Worm (Caenorhabditis elegans) whole organism, L3 larva: ENCODE measurements around the gene snf-11.
A peak's percentile ranks its signal among the peaks of the same experiment; 100 is the strongest.

Source experiments
- R02D3.7 ChIP-seq: fragments of 150-350 bp; optimal IDR thresholded peaks from 2 replicates; lab custom pipeline; 2014; ENCODE audit warnings: missing biosample characterization, missing genetic modification characterization
- aly-2 ChIP-seq: fragments of 150-350 bp; optimal IDR thresholded peaks from 2 replicates; lab custom pipeline; 2014; ENCODE audit warnings: missing biosample characterization, missing genetic modification characterization
- ama-1 ChIP-seq: fragments of 150-350 bp; optimal IDR thresholded peaks from 2 replicates; lab custom pipeline; 2018
- ceh-16 ChIP-seq: sonication (generic microtip); optimal IDR thresholded peaks from 2 replicates; lab custom pipeline; 2017; ENCODE audit warnings: missing biosample characterization, missing genetic modification characterization
- ceh-28 ChIP-seq: fragments of 150-350 bp; optimal IDR thresholded peaks from 2 replicates; lab custom pipeline; 2014; ENCODE audit warnings: missing biosample characterization, missing genetic modification reagents, missing genetic modification characterization
- ceh-82 ChIP-seq: fragments of 150-350 bp; optimal IDR thresholded peaks from 2 replicates; lab custom pipeline; 2014; ENCODE audit warnings: missing biosample characterization, missing genetic modification characterization
- ceh-9 ChIP-seq: sonication (generic microtip); optimal IDR thresholded peaks from 2 replicates; lab custom pipeline; 2018; ENCODE audit warnings: missing biosample characterization, missing genetic modification characterization
- daf-12 ChIP-seq: fragments of 150-350 bp; optimal IDR thresholded peaks from 2 replicates; lab custom pipeline; 2014; ENCODE audit warnings: missing biosample characterization, missing genetic modification reagents, missing genetic modification characterization
- egl-27 ChIP-seq: sonication (generic microtip); optimal IDR thresholded peaks from 4 replicates; lab custom pipeline; 2017; ENCODE audit warnings: missing biosample characterization, missing genetic modification reagents, missing genetic modification characterization
- egl-5 ChIP-seq: fragments of 150-350 bp; optimal IDR thresholded peaks from 2 replicates; lab custom pipeline; 2017; ENCODE audit warnings: missing biosample characterization, missing genetic modification reagents, missing genetic modification characterization, inconsistent platforms
- elt-1 ChIP-seq: fragments of 150-350 bp; optimal IDR thresholded peaks from 2 replicates; lab custom pipeline; 2014; ENCODE audit warnings: missing biosample characterization, missing genetic modification characterization
- elt-2 ChIP-seq: sonication (generic microtip); optimal IDR thresholded peaks from 2 replicates; lab custom pipeline; 2016; ENCODE audit warnings: missing genetic modification reagents, mild to moderate bottlenecking, missing genetic modification characterization, missing compliant biosample characterization
- eor-1 ChIP-seq, 2 experiments: fragments of 150-350 bp; optimal IDR thresholded peaks; 2 replicates each; lab custom pipeline; 2014 to 2018; ENCODE audit warnings: missing biosample characterization in 2 of 2, missing genetic modification characterization in 2 of 2
- fkh-10 ChIP-seq: sonication (generic microtip); optimal IDR thresholded peaks from 2 replicates; lab custom pipeline; 2017; ENCODE audit warnings: missing biosample characterization, missing genetic modification reagents, missing genetic modification characterization
- fkh-2 ChIP-seq: fragments of 150-350 bp; optimal IDR thresholded peaks from 2 replicates; lab custom pipeline; 2014; ENCODE audit warnings: missing biosample characterization, missing genetic modification reagents, missing genetic modification characterization
- jun-1 ChIP-seq: fragments of 150-350 bp; optimal IDR thresholded peaks from 2 replicates; lab custom pipeline; 2014; ENCODE audit warnings: missing biosample characterization, missing genetic modification reagents, missing genetic modification characterization
- lin-15B ChIP-seq: fragments of 150-350 bp; optimal IDR thresholded peaks from 2 replicates; lab custom pipeline; 2014; ENCODE audit warnings: missing biosample characterization, missing genetic modification characterization
- lin-39 ChIP-seq: fragments of 150-350 bp; optimal IDR thresholded peaks from 2 replicates; lab custom pipeline; 2018; ENCODE audit warnings: missing biosample characterization, missing genetic modification reagents, missing genetic modification characterization
- lsy-12 ChIP-seq: sonication (generic microtip); optimal IDR thresholded peaks from 2 replicates; lab custom pipeline; 2016; ENCODE audit warnings: mild to moderate bottlenecking, missing genetic modification characterization, missing compliant biosample characterization
- mdl-1 ChIP-seq: fragments of 150-350 bp; optimal IDR thresholded peaks from 2 replicates; lab custom pipeline; 2014; ENCODE audit warnings: missing biosample characterization, missing genetic modification characterization
- nhr-11 ChIP-seq: fragments of 150-350 bp; optimal IDR thresholded peaks from 2 replicates; lab custom pipeline; 2014; ENCODE audit warnings: missing biosample characterization, missing genetic modification characterization
- nhr-23 ChIP-seq: fragments of 150-350 bp; optimal IDR thresholded peaks from 2 replicates; lab custom pipeline; 2014; ENCODE audit warnings: missing biosample characterization, missing genetic modification reagents, missing genetic modification characterization
- nhr-237 ChIP-seq: fragments of 150-350 bp; optimal IDR thresholded peaks from 2 replicates; lab custom pipeline; 2014; ENCODE audit warnings: missing biosample characterization, missing genetic modification characterization
- nhr-28 ChIP-seq: fragments of 150-350 bp; optimal IDR thresholded peaks from 2 replicates; lab custom pipeline; 2014; ENCODE audit warnings: missing biosample characterization, missing genetic modification characterization
- nhr-43 ChIP-seq: sonication (generic microtip); optimal IDR thresholded peaks from 2 replicates; lab custom pipeline; 2016; ENCODE audit warnings: mild to moderate bottlenecking, missing genetic modification characterization, missing compliant biosample characterization; ENCODE audit not compliant: poor library complexity, severe bottlenecking
- nhr-67 ChIP-seq: fragments of 150-350 bp; optimal IDR thresholded peaks from 2 replicates; lab custom pipeline; 2014; ENCODE audit warnings: missing biosample characterization, missing genetic modification characterization
- nhr-76 ChIP-seq: fragments of 150-350 bp; sonication (generic microtip); optimal IDR thresholded peaks from 5 replicates; lab custom pipeline; 2014; ENCODE audit warnings: missing biosample characterization, missing genetic modification characterization
- pha-4 ChIP-seq: fragments of 150-350 bp; optimal IDR thresholded peaks from 2 replicates; lab custom pipeline; 2014; ENCODE audit warnings: missing biosample characterization, missing genetic modification reagents, missing genetic modification characterization
- pqm-1 ChIP-seq: fragments of 150-350 bp; optimal IDR thresholded peaks from 2 replicates; lab custom pipeline; 2017; ENCODE audit warnings: missing biosample characterization, missing genetic modification characterization, inconsistent platforms
- sea-2 ChIP-seq: fragments of 150-350 bp; sonication (generic microtip); optimal IDR thresholded peaks from 4 replicates; lab custom pipeline; 2014; ENCODE audit warnings: missing biosample characterization, missing genetic modification reagents, missing genetic modification characterization
- skn-1 ChIP-seq: fragments of 150-350 bp; optimal IDR thresholded peaks from 2 replicates; lab custom pipeline; 2014; ENCODE audit warnings: missing biosample characterization, missing genetic modification characterization
- tbx-2 ChIP-seq: sonication (generic microtip); optimal IDR thresholded peaks from 2 replicates; lab custom pipeline; 2016; ENCODE audit warnings: mild to moderate bottlenecking, missing genetic modification characterization, missing compliant biosample characterization
- unc-39 ChIP-seq: sonication (generic microtip); optimal IDR thresholded peaks from 4 replicates; lab custom pipeline; 2017; ENCODE audit warnings: missing biosample characterization, missing genetic modification characterization
- ztf-11 ChIP-seq: fragments of 150-350 bp; optimal IDR thresholded peaks from 2 replicates; lab custom pipeline; 2014; ENCODE audit warnings: missing biosample characterization, missing genetic modification characterization
- ztf-4 ChIP-seq: fragments of 150-350 bp; optimal IDR thresholded peaks from 2 replicates; lab custom pipeline; 2014; ENCODE audit warnings: missing biosample characterization, missing genetic modification characterization

snf-11 gene

ce11 chrV:11308346-11308745, at the start of gene snf-11:
Gene snf-11 (minus strand): TSS chrV:11308446.
- no peak for TF ChIP-seq daf-12
- no peak for TF ChIP-seq lin-39 (tag; lab: Kevin White, UChicago)
- no peak for TF ChIP-seq jun-1 (tag; lab: Kevin White, UChicago)
- TF ChIP-seq ceh-28 (tag; lab: Kevin White, UChicago) = no peak
- no peak for TF ChIP-seq ceh-9
- no peak for TF ChIP-seq egl-27 (tag; lab: Kevin White, UChicago)
- TF ChIP-seq lsy-12 = no peak
- TF ChIP-seq nhr-11 (tag; lab: Kevin White, UChicago) = no peak
- TF ChIP-seq mdl-1 (tag; lab: Kevin White, UChicago) = no peak
- TF ChIP-seq eor-1 (tag; optimal IDR thresholded peaks at IDR 0.05; lab: Kevin White, UChicago) = no peak

ce11 chrV:11354264-11354663, 46.0 kb upstream of the snf-11 start:
- TF ChIP-seq skn-1 (tag; lab: Kevin White, UChicago) (no peak), aly-2 (no peak), nhr-237 (tag; lab: Kevin White, UChicago) (no peak), ama-1 (lab: Kevin White, UChicago) (no peak), pqm-1 (tag; lab: Kevin White, UChicago) (no peak), R02D3.7 (tag; lab: Kevin White, UChicago) (no peak), nhr-67 (tag; lab: Kevin White, UChicago) (no peak), fkh-2 (tag; lab: Kevin White, UChicago) (no peak), nhr-28 (tag; lab: Kevin White, UChicago) (no peak), sea-2 (GFP tag; lab: Kevin White, UChicago) (no peak), elt-1 (no peak), nhr-11 (tag; lab: Kevin White, UChicago) (no peak), ztf-4 (no peak), nhr-76 (tag; lab: Kevin White, UChicago) (no peak), elt-2 (tag; lab: Kevin White, UChicago) (no peak)

DNA sequence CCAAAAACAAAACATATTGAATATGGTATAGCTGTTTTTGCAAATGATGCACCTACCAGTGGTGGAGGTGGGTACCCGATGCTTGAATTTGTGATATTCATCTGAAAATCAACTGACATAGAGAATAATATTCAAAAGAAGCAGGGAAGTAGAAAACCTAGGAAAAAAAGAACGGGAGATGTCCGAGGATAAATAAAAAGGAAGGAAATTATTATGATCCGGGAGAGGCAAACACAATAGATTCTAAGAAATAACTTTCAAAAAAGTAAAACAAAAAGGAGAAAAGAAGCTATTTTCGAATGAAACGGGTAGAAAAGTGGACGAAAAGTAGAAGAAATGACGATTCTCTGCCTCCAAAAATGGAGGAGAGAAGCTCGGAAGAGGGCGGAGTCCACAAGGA, 44.6 kb upstream of the snf-11 start, which contains the start of gene npr-25:
TSS of gene npr-25 (minus strand) at position 101 of the 400 bp plus-strand sequence.
- TF ChIP-seq egl-5 (tag; lab: Kevin White, UChicago) (no peak), ceh-82 (tag; lab: Kevin White, UChicago) (no peak), nhr-11 (tag; lab: Kevin White, UChicago) (no peak), ztf-11 (tag; lab: Kevin White, UChicago) (no peak), nhr-237 (tag; lab: Kevin White, UChicago) (no peak), lin-15B (tag; lab: Kevin White, UChicago) (no peak), lsy-12 (no peak), jun-1 (tag; lab: Kevin White, UChicago) (no peak), daf-12 (no peak), tbx-2 (tag; lab: Kevin White, UChicago) (no peak), skn-1 (tag; lab: Kevin White, UChicago) (no peak), ceh-16 (no peak), pha-4 (tag; lab: Kevin White, UChicago) (no peak), elt-2 (tag; lab: Kevin White, UChicago) (no peak), unc-39 (tag; lab: Kevin White, UChicago) (no peak), nhr-76 (tag; lab: Kevin White, UChicago) (no peak), nhr-23 (tag; lab: Kevin White, UChicago) (no peak), nhr-28 (tag; lab: Kevin White, UChicago) (no peak), sea-2 (GFP tag; lab: Kevin White, UChicago) (no peak), egl-27 (tag; lab: Kevin White, UChicago) (no peak)

DNA sequence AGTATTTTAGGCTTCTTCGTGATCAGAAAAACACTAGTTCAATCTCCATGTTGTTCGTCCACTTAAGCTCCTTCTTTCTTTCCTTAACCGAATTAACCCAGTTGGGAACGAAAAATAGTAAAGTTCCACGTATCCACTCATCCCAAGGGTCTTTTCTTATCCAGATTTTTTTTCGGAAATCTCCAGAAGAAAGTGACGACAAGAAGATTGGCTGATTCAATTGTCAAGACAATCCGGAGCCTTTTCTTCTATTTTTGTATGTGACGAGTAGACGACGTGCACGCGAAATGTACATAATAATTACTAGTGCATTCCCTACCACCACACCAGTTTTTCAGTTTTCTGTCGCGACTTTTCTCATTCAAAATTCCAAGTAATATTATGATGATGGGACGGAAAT, 43.0 kb upstream of the snf-11 start:
- TF ChIP-seq lin-15B (tag; lab: Kevin White, UChicago) (no peak), fkh-10 (peak; percentile 35)
- TF ChIP-seq, all 47 proteins: peak for 1

- no peak for TF ChIP-seq elt-1
- no peak for TF ChIP-seq ceh-28 (tag; lab: Kevin White, UChicago)
- peak; percentile 30 for TF ChIP-seq nhr-43 (tag; lab: Kevin White, UChicago)
- TF ChIP-seq pqm-1 (tag; lab: Kevin White, UChicago) = no peak
Measured at ce11 chrV:11346912-11347311, 38.7 kb upstream of the snf-11 start, which contains the start of gene grl-7. Gene grl-7 (minus strand): TSS chrV:11347012.
